Worm (Caenorhabditis elegans) whole organism, L4 larva: Measurements from ENCODE around the gene lmtr-3.

Experiments used
- F10B5.3 ChIP-seq: sonication (generic microtip); optimal IDR thresholded peaks from 2 replicates; lab custom pipeline; 2016; ENCODE audit warnings: mild to moderate bottlenecking, missing genetic modification characterization, missing compliant biosample characterization
- F26F4.8 ChIP-seq: fragments of 200-800 bp; sonication (Bioruptor generic); conservative IDR thresholded peaks from 2 replicates; pipeline ENCODE4 v1.3.6; 2022; ENCODE audit warnings: missing genetic modification characterization, missing compliant biosample characterization
- T20F7.1 ChIP-seq: fragments of 200-800 bp; sonication (Bioruptor generic); optimal IDR thresholded peaks from 2 replicates; lab custom pipeline; 2018; ENCODE audit warnings: mild to moderate bottlenecking, missing genetic modification characterization, missing compliant biosample characterization
- Y48G9A.11 ChIP-seq: fragments of 200-800 bp; sonication (Bioruptor generic); IDR thresholded peaks from 2 replicates; pipeline ENCODE4 v1.3.6; 2022; ENCODE audit warnings: missing genetic modification reagents, missing genetic modification characterization, missing compliant biosample characterization
- Y5F2A.4 ChIP-seq: fragments of 200-800 bp; sonication (Bioruptor generic); optimal IDR thresholded peaks from 2 replicates; lab custom pipeline; 2018; ENCODE audit warnings: mild to moderate bottlenecking, missing genetic modification characterization, missing compliant biosample characterization
- Y75B8A.6 ChIP-seq: fragments of 200-800 bp; sonication (Bioruptor generic); IDR thresholded peaks from 2 replicates; pipeline ENCODE4 v1.3.6; 2022; ENCODE audit warnings: missing genetic modification reagents, missing genetic modification characterization, missing compliant biosample characterization
- ZK337.2 ChIP-seq: fragments of 200-800 bp; sonication (Bioruptor generic); IDR thresholded peaks from 2 replicates; pipeline ENCODE4 v1.3.6; 2022; ENCODE audit warnings: missing genetic modification reagents, missing genetic modification characterization, missing compliant biosample characterization
- aha-1 ChIP-seq: fragments of 150-350 bp; peaks from one replicate; lab custom pipeline; 2014; ENCODE audit warnings: missing biosample characterization, missing genetic modification characterization
- arid-1 ChIP-seq: fragments of 200-800 bp; sonication (Bioruptor generic); conservative IDR thresholded peaks from 2 replicates; pipeline ENCODE4 v1.3.6; 2022; ENCODE audit warnings: missing genetic modification reagents, missing genetic modification characterization, missing compliant biosample characterization
- ceh-20 ChIP-seq: fragments of 200-800 bp; sonication (Bioruptor generic); IDR thresholded peaks from 2 replicates; pipeline ENCODE4 v1.3.6; 2022; ENCODE audit warnings: missing genetic modification reagents, missing genetic modification characterization, missing compliant biosample characterization
- ceh-28 ChIP-seq: fragments of 150-350 bp; optimal IDR thresholded peaks from 2 replicates; lab custom pipeline; 2014; ENCODE audit warnings: missing biosample characterization, missing genetic modification reagents, missing genetic modification characterization
- ceh-62 ChIP-seq: sonication (generic microtip); optimal IDR thresholded peaks from 2 replicates; lab custom pipeline; 2017; ENCODE audit warnings: missing biosample characterization, missing genetic modification characterization
- ceh-82 ChIP-seq: sonication (generic microtip); optimal IDR thresholded peaks from 2 replicates; lab custom pipeline; 2017; ENCODE audit warnings: missing biosample characterization, missing genetic modification characterization
- cey-2 ChIP-seq: sonication (generic microtip); optimal IDR thresholded peaks from 3 replicates; lab custom pipeline; 2017; ENCODE audit warnings: missing genetic modification characterization, mild to moderate bottlenecking, missing compliant biosample characterization, antibody characterized with exemption, borderline replicate concordance; ENCODE audit not compliant: insufficient read depth
- daf-16 ChIP-seq, 3 experiments: sonication (generic microtip); optimal IDR thresholded peaks; 2 replicates each; lab custom pipeline; 2016 to 2017; ENCODE audit warnings: missing genetic modification characterization in 3 of 3, missing genetic modification reagents in 3 of 3, mild to moderate bottlenecking in 2 of 3, missing compliant biosample characterization in 2 of 3, missing biosample characterization in 1 of 3, moderate library complexity in 1 of 3
- daf-8 ChIP-seq: fragments of 200-800 bp; sonication (Bioruptor generic); IDR thresholded peaks from 2 replicates; pipeline ENCODE4 v1.3.6; 2022; ENCODE audit warnings: missing genetic modification characterization, missing compliant biosample characterization
- dmd-6 ChIP-seq: fragments of 200-800 bp; sonication (Bioruptor generic); IDR thresholded peaks from 2 replicates; pipeline ENCODE4 v1.3.6; 2022; ENCODE audit warnings: missing genetic modification reagents, missing genetic modification characterization, missing compliant biosample characterization
- dmd-9 ChIP-seq: fragments of 200-800 bp; sonication (Bioruptor generic); IDR thresholded peaks from 2 replicates; pipeline ENCODE4 v1.3.6; 2022; ENCODE audit warnings: missing genetic modification reagents, missing genetic modification characterization, missing compliant biosample characterization
- egl-27 ChIP-seq: sonication (generic microtip); optimal IDR thresholded peaks from 3 replicates; lab custom pipeline; 2017; ENCODE audit warnings: missing biosample characterization, missing genetic modification reagents, missing genetic modification characterization
- egl-43 ChIP-seq: fragments of 200-800 bp; sonication (Bioruptor generic); IDR thresholded peaks from 2 replicates; pipeline ENCODE4 v1.3.6; 2022; ENCODE audit warnings: missing genetic modification reagents, missing genetic modification characterization, missing compliant biosample characterization
- fkh-10 ChIP-seq: fragments of 150-350 bp; optimal IDR thresholded peaks from 2 replicates; lab custom pipeline; 2014; ENCODE audit warnings: missing biosample characterization, missing genetic modification reagents, missing genetic modification characterization
- fos-1 ChIP-seq: fragments of 150-350 bp; optimal IDR thresholded peaks from 2 replicates; lab custom pipeline; 2014; ENCODE audit warnings: missing biosample characterization, missing genetic modification characterization
- gei-8 ChIP-seq: fragments of 200-800 bp; sonication (Bioruptor generic); optimal IDR thresholded peaks from 2 replicates; lab custom pipeline; 2018; ENCODE audit warnings: mild to moderate bottlenecking, missing genetic modification characterization, missing compliant biosample characterization
- lin-15B ChIP-seq: fragments of 150-350 bp; sonication (generic microtip); optimal IDR thresholded peaks from 3 replicates; lab custom pipeline; 2014; ENCODE audit warnings: missing biosample characterization, missing genetic modification characterization
- madf-5 ChIP-seq, 2 experiments: fragments of 200-800 bp; sonication (Bioruptor generic); IDR thresholded peaks; 2 replicates each; pipeline ENCODE4 v1.3.6; 2022; ENCODE audit warnings: missing compliant biosample characterization in 2 of 2, missing genetic modification characterization in 2 of 2
- madf-9 ChIP-seq: fragments of 200-800 bp; sonication (Bioruptor generic); conservative IDR thresholded peaks from 2 replicates; pipeline ENCODE4 v1.3.6; 2022; ENCODE audit warnings: missing genetic modification reagents, missing genetic modification characterization, missing compliant biosample characterization
- mdl-1 ChIP-seq, 2 experiments: fragments of 150-350 bp in 1 of 2; sonication (generic microtip) in 1 of 2; optimal IDR thresholded peaks; 2 replicates each; lab custom pipeline; 2014 to 2017; ENCODE audit warnings: missing biosample characterization in 2 of 2, missing genetic modification characterization in 2 of 2
- mep-1 ChIP-seq: fragments of 150-350 bp; sonication (generic microtip); optimal IDR thresholded peaks from 3 replicates; lab custom pipeline; 2014; ENCODE audit warnings: missing biosample characterization, missing genetic modification characterization
- mxl-2 ChIP-seq: fragments of 200-800 bp; sonication (Bioruptor generic); conservative IDR thresholded peaks from 2 replicates; pipeline ENCODE4 v1.3.6; 2022; ENCODE audit warnings: missing genetic modification reagents, missing genetic modification characterization, missing compliant biosample characterization
- nhr-10 ChIP-seq: fragments of 150-350 bp; optimal IDR thresholded peaks from 2 replicates; lab custom pipeline; 2014; ENCODE audit warnings: missing biosample characterization, missing genetic modification characterization
- nhr-28 ChIP-seq: fragments of 150-350 bp; optimal IDR thresholded peaks from 2 replicates; lab custom pipeline; 2014; ENCODE audit warnings: missing biosample characterization, missing genetic modification characterization
- nhr-41 ChIP-seq: fragments of 200-800 bp; sonication (Bioruptor generic); IDR thresholded peaks from 2 replicates; pipeline ENCODE4 v1.3.6; 2022; ENCODE audit warnings: missing genetic modification reagents, missing genetic modification characterization, missing compliant biosample characterization
- nhr-6 ChIP-seq: fragments of 150-350 bp; optimal IDR thresholded peaks from 2 replicates; lab custom pipeline; 2014; ENCODE audit warnings: missing biosample characterization, missing genetic modification characterization
- saeg-2 ChIP-seq: fragments of 200-800 bp; sonication (Bioruptor generic); IDR thresholded peaks from 2 replicates; pipeline ENCODE4 v1.3.6; 2022; ENCODE audit warnings: missing genetic modification reagents, missing genetic modification characterization, missing compliant biosample characterization
- spr-1 ChIP-seq: sonication (generic microtip); optimal IDR thresholded peaks from 2 replicates; lab custom pipeline; 2016; ENCODE audit warnings: mild to moderate bottlenecking, missing genetic modification characterization, missing compliant biosample characterization
- tra-1 ChIP-seq: fragments of 200-800 bp; sonication (Bioruptor generic); IDR thresholded peaks from 2 replicates; pipeline ENCODE4 v1.3.6; 2022; ENCODE audit warnings: missing genetic modification reagents, missing genetic modification characterization, missing compliant biosample characterization
- unc-62 ChIP-seq, 3 experiments: fragments of 150-350 bp in 1 of 3; sonication (generic microtip); optimal IDR thresholded peaks in 2 of 3; peaks in 1 of 3; 1 replicate in 1 of 3; 2 replicates in 2 of 3; lab custom pipeline; 2014 to 2017; ENCODE audit warnings: missing biosample characterization in 3 of 3, missing genetic modification characterization in 3 of 3, missing genetic modification reagents in 3 of 3, missing genotype in 1 of 3
- vab-7 ChIP-seq: fragments of 200-800 bp; sonication (Bioruptor generic); IDR thresholded peaks from 2 replicates; pipeline ENCODE4 v1.3.6; 2022; ENCODE audit warnings: missing genetic modification reagents, missing genetic modification characterization, missing compliant biosample characterization
- zip-2 ChIP-seq: fragments of 150-350 bp; optimal IDR thresholded peaks from 2 replicates; lab custom pipeline; 2014; ENCODE audit warnings: missing biosample characterization, missing genetic modification characterization
- ztf-7 ChIP-seq: fragments of 150-350 bp; optimal IDR thresholded peaks from 2 replicates; lab custom pipeline; 2014; ENCODE audit warnings: missing biosample characterization, missing genetic modification characterization

lmtr-3 gene

DNA sequence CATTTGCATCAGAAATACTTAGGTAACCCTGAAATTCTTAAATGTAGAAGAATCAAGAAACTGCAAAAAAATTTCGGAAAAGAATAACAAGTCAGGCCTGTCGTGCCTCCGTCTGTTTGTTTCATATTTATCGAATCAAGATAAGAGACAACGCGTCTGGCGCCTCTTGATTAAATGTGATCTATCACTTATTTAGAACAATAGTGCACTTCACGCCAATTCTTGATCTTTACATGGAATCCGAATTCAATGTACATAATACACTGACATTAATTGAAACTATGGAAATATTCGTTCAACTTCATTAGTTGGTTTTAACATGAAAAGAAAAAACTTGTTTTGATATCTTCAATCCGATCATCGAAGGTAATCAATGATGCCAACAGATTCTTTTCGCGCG, 1.5 kb upstream of the lmtr-3 start, which contains the start of gene mboa-2 (continued):
- no peak for TF ChIP-seq tra-1
- TF ChIP-seq, all 104 proteins: peak for 20

- peak; percentile 48 for TF ChIP-seq T20F7.1 (GFP tag; lab: Kevin White, UChicago)
- no peak for TF ChIP-seq unc-62 (GFP tag; optimal IDR thresholded peaks at IDR 0.05 in 1 of 2; lab: Kevin White, UChicago)
- TF ChIP-seq unc-62 (tag; optimal IDR thresholded peaks at IDR 0.05; lab: Kevin White, UChicago), result no peak
- TF ChIP-seq, all 104 proteins: peak for 1
These were observed 936 bp downstream of the lmtr-3 start, which contains the start of gene C06H2.2 for ce11 chrV:11124922-11125321. Gene C06H2.2, plus strand, starts transcription at chrV:11125222.

DNA sequence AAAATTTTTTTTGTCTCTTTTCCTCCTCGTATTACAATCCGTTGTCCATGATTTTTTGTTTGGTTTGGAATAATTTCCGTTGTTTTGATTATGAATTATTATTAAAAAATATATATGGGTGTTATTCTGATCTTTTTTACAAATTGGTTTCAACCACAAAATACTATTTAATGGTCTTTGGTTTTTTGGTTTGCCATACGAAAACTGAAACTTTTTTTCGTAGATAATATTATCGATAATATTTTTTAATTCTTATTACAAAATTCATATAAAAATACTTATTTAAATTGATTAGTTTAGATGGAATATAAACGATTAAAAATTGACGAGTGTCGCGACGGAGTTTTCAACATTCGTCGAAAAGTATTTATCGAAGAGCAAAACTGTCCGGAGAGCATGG, 3.2 kb downstream of the lmtr-3 start, which contains the start of gene jmjd-5:
TSS of gene jmjd-5 (plus strand) at position 301 of the 400 bp plus-strand sequence.
- TF ChIP-seq nhr-6 (tag; lab: Kevin White, UChicago) (no peak), nhr-41 (no peak), nhr-10 (tag; lab: Kevin White, UChicago) (no peak), spr-1 (tag; lab: Kevin White, UChicago) (no peak), madf-9 (GFP tag; lab: Robert Waterston, UW) (no peak), aha-1 (no peak), unc-62 (GFP tag; optimal IDR thresholded peaks at IDR 0.05 in 1 of 2; lab: Kevin White, UChicago) (no peak), unc-62 (tag; optimal IDR thresholded peaks at IDR 0.05; lab: Kevin White, UChicago) (no peak), Y48G9A.11 (GFP tag; lab: Robert Waterston, UW) (no peak), Y5F2A.4 (GFP tag; lab: Kevin White, UChicago) (no peak)

DNA sequence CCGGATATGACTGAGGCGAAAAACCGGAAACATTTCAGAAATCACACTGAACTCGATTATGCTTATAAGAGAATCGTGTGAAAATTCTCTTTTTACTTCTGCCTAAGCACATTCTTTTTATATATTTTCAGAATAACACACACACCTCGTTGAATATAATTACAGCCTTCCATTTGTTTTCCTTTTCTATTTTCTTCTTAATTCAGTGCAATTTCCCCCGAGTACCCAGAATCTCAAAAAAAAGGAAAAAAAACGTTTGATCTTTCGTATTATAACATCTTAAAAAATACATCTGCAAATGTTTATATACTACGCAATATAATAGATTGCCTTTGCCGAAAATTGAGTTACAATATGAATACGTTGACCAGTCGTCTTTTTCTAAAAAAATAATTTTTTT, 7.8 kb downstream of the lmtr-3 start:
- TF ChIP-seq zip-2 (tag; lab: Kevin White, UChicago) (no peak), aha-1 (peak; percentile 70)

- TF ChIP-seq cey-2 (tag; lab: Kevin White, UChicago) (no peak), F26F4.8 (no peak), zip-2 (tag; lab: Kevin White, UChicago) (no peak), Y75B8A.6 (no peak)
- TF ChIP-seq, all 104 proteins: peak for 0
These were observed 9.5 kb downstream of the lmtr-3 start for ce11 chrV:11133516-11133915.

ce11 chrV:11134296-11134695, 10.3 kb downstream of the lmtr-3 start, which contains the start of gene glb-3:
Gene glb-3, plus strand, starts transcription at chrV:11134596.
- TF ChIP-seq nhr-28 (tag; lab: Kevin White, UChicago), result no peak
- TF ChIP-seq mxl-2 (GFP tag; lab: Robert Waterston, UW), result no peak
- no peak for TF ChIP-seq daf-8 (GFP tag; lab: Robert Waterston, UW)
- TF ChIP-seq dmd-9 (GFP tag; lab: Robert Waterston, UW), result no peak
- TF ChIP-seq saeg-2 (GFP tag; lab: Robert Waterston, UW), result no peak
- no peak for TF ChIP-seq fkh-10 (GFP tag; lab: Kevin White, UChicago)
- no peak for TF ChIP-seq ceh-28 (tag; lab: Kevin White, UChicago)
- TF ChIP-seq madf-5 (GFP tag; IDR thresholded peaks at IDR 0.05; lab: Robert Waterston, UW), result no peak
- TF ChIP-seq vab-7, result no peak
- TF ChIP-seq egl-43, result no peak
- no peak for TF ChIP-seq gei-8
- TF ChIP-seq mep-1, result no peak
- TF ChIP-seq ceh-62, result no peak
- TF ChIP-seq tra-1, result no peak

ce11 chrV:11140326-11140725, 16.3 kb downstream of the lmtr-3 start:
- no peak for TF ChIP-seq lin-15B (tag; lab: Kevin White, UChicago)
- TF ChIP-seq mdl-1 (tag; optimal IDR thresholded peaks at IDR 0.05; lab: Kevin White, UChicago), result peak in 1 of 2 experiments; percentile 48
- TF ChIP-seq daf-8 (GFP tag; lab: Robert Waterston, UW), result no peak
- 0 out of 2 replicates have a peak, but pooled peaks have one; percentile 13 for TF ChIP-seq dmd-6 (GFP tag; lab: Robert Waterston, UW)
- TF ChIP-seq ztf-7 (tag; lab: Kevin White, UChicago), result no peak
- no peak for TF ChIP-seq fos-1 (tag; lab: Kevin White, UChicago)
- TF ChIP-seq tra-1, result no peak
- no peak for TF ChIP-seq ZK337.2 (GFP tag; lab: Robert Waterston, UW)
- no peak for TF ChIP-seq Y5F2A.4 (GFP tag; lab: Kevin White, UChicago)
- no peak for TF ChIP-seq ceh-20 (GFP tag; lab: Robert Waterston, UW)
- no peak for TF ChIP-seq ceh-82 (tag; lab: Kevin White, UChicago)
- no peak for TF ChIP-seq egl-27 (tag; lab: Kevin White, UChicago)
- TF ChIP-seq daf-16 (GFP tag; optimal IDR thresholded peaks at IDR 0.05; lab: Kevin White, UChicago), result no peak
- TF ChIP-seq daf-16 (tag; optimal IDR thresholded peaks at IDR 0.05; lab: Kevin White, UChicago), result peak; percentile 40
- TF ChIP-seq ceh-62, result no peak
- no peak for TF ChIP-seq arid-1 (GFP tag; lab: Robert Waterston, UW)
- TF ChIP-seq F10B5.3, result no peak
